Fruit fly (Drosophila melanogaster) whole organism, embryonic: ENCODE data around the gene CG42449.

Experiments used
- Atf6 ChIP-seq: fragments of 200-800 bp; sonication (Bioruptor generic); IDR thresholded peaks from 2 replicates; pipeline ENCODE4 v1.3.6; 2022; ENCODE audit warnings: missing biosample characterization, missing genetic modification characterization
- Awh ChIP-seq: fragments of 200-800 bp; sonication (Bioruptor generic); IDR thresholded peaks from 2 replicates; pipeline ENCODE4, ENCODE4 v1.3.6; 2022; ENCODE audit warnings: missing biosample characterization, missing genetic modification characterization
- Blimp-1 ChIP-seq: fragments of 200-800 bp; sonication (Bioruptor generic); optimal IDR thresholded peaks from 3 replicates; lab custom pipeline; 2018; ENCODE audit warnings: missing biosample characterization, missing genetic modification characterization, mild to moderate bottlenecking, moderate library complexity, missing genetic modification reagents
- CG1024 ChIP-seq: fragments of 200-800 bp; sonication (Bioruptor generic); IDR thresholded peaks from 2 replicates; pipeline ENCODE4 v1.3.6; 2022; ENCODE audit warnings: missing biosample characterization, missing genetic modification characterization
- CG10267 ChIP-seq: fragments of 200-800 bp; sonication (Bioruptor generic); optimal IDR thresholded peaks from 2 replicates; lab custom pipeline; 2018; ENCODE audit warnings: missing biosample characterization, mild to moderate bottlenecking, missing genetic modification characterization, moderate library complexity
- CG11696 ChIP-seq: fragments of 200-800 bp; sonication (Bioruptor generic); IDR thresholded peaks from 2 replicates; pipeline ENCODE4 v1.3.6; 2022; ENCODE audit warnings: missing biosample characterization, missing genetic modification characterization
- CG12299 ChIP-seq: fragments of 200-800 bp; sonication (Bioruptor generic); optimal IDR thresholded peaks from 2 replicates; lab custom pipeline; 2018; ENCODE audit warnings: missing biosample characterization, mild to moderate bottlenecking, missing genetic modification characterization
- CG12659 ChIP-seq: fragments of 200-800 bp; sonication (Bioruptor generic); optimal IDR thresholded peaks from 3 replicates; lab custom pipeline; 2017; ENCODE audit warnings: mild to moderate bottlenecking, missing biosample characterization, missing genetic modification reagents, missing genetic modification characterization
- CG14014 ChIP-seq: fragments of 200-800 bp; sonication (Bioruptor generic); IDR thresholded peaks from 2 replicates; pipeline ENCODE4 v1.3.6; 2022; ENCODE audit warnings: missing biosample characterization, missing genetic modification characterization
- CG14441 ChIP-seq: fragments of 200-800 bp; sonication (Bioruptor generic); IDR thresholded peaks from 2 replicates; pipeline ENCODE4 v1.3.6; 2022; ENCODE audit warnings: missing biosample characterization, missing genetic modification characterization
- CG15269 ChIP-seq: fragments of 200-800 bp; sonication (Bioruptor generic); optimal IDR thresholded peaks from 2 replicates; lab custom pipeline; 2018; ENCODE audit warnings: missing biosample characterization, mild to moderate bottlenecking, missing genetic modification characterization, moderate library complexity
- CG17359 ChIP-seq: fragments of 200-800 bp; sonication (Bioruptor generic); optimal IDR thresholded peaks from 3 replicates; lab custom pipeline; 2018; ENCODE audit warnings: missing biosample characterization, mild to moderate bottlenecking, missing genetic modification characterization, moderate library complexity
- CG17385 ChIP-seq: fragments of 200-800 bp; sonication (Bioruptor generic); optimal IDR thresholded peaks from 3 replicates; lab custom pipeline; 2018; ENCODE audit warnings: missing biosample characterization, mild to moderate bottlenecking, missing genetic modification characterization
- CG18476 ChIP-seq: fragments of 200-800 bp; sonication (Bioruptor generic); optimal IDR thresholded peaks from 2 replicates; lab custom pipeline; 2016; ENCODE audit warnings: missing biosample characterization, mild to moderate bottlenecking, missing genetic modification characterization
- CG43689 ChIP-seq: fragments of 200-800 bp; sonication (Bioruptor generic); IDR thresholded peaks from 2 replicates; pipeline ENCODE4 v1.3.6; 2022; ENCODE audit warnings: missing biosample characterization, missing genetic modification characterization
- CG4404 ChIP-seq: fragments of 200-800 bp; sonication (Bioruptor generic); IDR thresholded peaks from 2 replicates; pipeline ENCODE4 v1.3.6; 2022; ENCODE audit warnings: missing biosample characterization, missing genetic modification characterization
- CG4424 ChIP-seq: fragments of 200-800 bp; sonication (Bioruptor generic); optimal IDR thresholded peaks from 3 replicates; lab custom pipeline; 2016; ENCODE audit warnings: missing biosample characterization, missing genetic modification characterization
- CG4707 ChIP-seq: fragments of 200-800 bp; sonication (Bioruptor generic); optimal IDR thresholded peaks from 2 replicates; lab custom pipeline; 2018; ENCODE audit warnings: missing biosample characterization, mild to moderate bottlenecking, missing genetic modification characterization, moderate library complexity
- CG6683 ChIP-seq: fragments of 200-800 bp; sonication (Bioruptor generic); optimal IDR thresholded peaks from 2 replicates; lab custom pipeline; 2017; ENCODE audit warnings: missing biosample characterization, mild to moderate bottlenecking, missing genetic modification characterization, missing genetic modification reagents
- CG6791 ChIP-seq: fragments of 200-800 bp; sonication (Bioruptor generic); IDR thresholded peaks from 3 replicates; pipeline ENCODE4 v1.3.6; 2022; ENCODE audit warnings: missing biosample characterization, missing genetic modification characterization; ENCODE audit not compliant: partially characterized antibody
- CG6854 ChIP-seq: fragments of 200-800 bp; sonication (Bioruptor generic); optimal IDR thresholded peaks from 3 replicates; lab custom pipeline; 2017; ENCODE audit warnings: missing biosample characterization, mild to moderate bottlenecking, missing genetic modification characterization
- CG7372 ChIP-seq: fragments of 200-800 bp; sonication (Bioruptor generic); IDR thresholded peaks from 2 replicates; pipeline ENCODE4 v1.3.6; 2022; ENCODE audit warnings: missing biosample characterization, missing genetic modification characterization
- CG7987 ChIP-seq: fragments of 200-800 bp; sonication (Bioruptor generic); optimal IDR thresholded peaks from 2 replicates; lab custom pipeline; 2018; ENCODE audit warnings: missing biosample characterization, mild to moderate bottlenecking, missing genetic modification characterization, moderate library complexity
- GATAe ChIP-seq: fragments of 200-800 bp; sonication (Bioruptor generic); conservative IDR thresholded peaks from 2 replicates; pipeline ENCODE4 v1.3.6; 2022; ENCODE audit warnings: missing biosample characterization, missing genetic modification characterization
- HLHmδ ChIP-seq: fragments of 200-800 bp; sonication (Bioruptor generic); optimal IDR thresholded peaks from 2 replicates; lab custom pipeline; 2018; ENCODE audit warnings: missing biosample characterization, mild to moderate bottlenecking, missing genetic modification characterization, moderate library complexity
- Meics ChIP-seq: fragments of 200-800 bp; sonication (Bioruptor generic); optimal IDR thresholded peaks from 2 replicates; lab custom pipeline; 2017; ENCODE audit warnings: missing biosample characterization, mild to moderate bottlenecking, missing genetic modification characterization
- Sin3A ChIP-seq: fragments of >200 bp; optimal IDR thresholded peaks from 2 replicates; lab custom pipeline; 2018
- Trl ChIP-seq, 3 experiments: fragments of >200 bp in 2 of 3; fragments of 200-800 bp in 1 of 3; sonication (Bioruptor generic) in 1 of 3; optimal IDR thresholded peaks; 2 replicates in 1 of 3; 3 replicates in 2 of 3; lab custom pipeline; 2016 to 2017; ENCODE audit warnings: missing biosample characterization in 1 of 3, missing genetic modification characterization in 1 of 3
- ab ChIP-seq: fragments of 200-800 bp; sonication (Bioruptor generic); optimal IDR thresholded peaks from 2 replicates; lab custom pipeline; 2016; ENCODE audit warnings: missing biosample characterization, missing genetic modification characterization
- bbx ChIP-seq: fragments of 200-800 bp; sonication (Bioruptor generic); IDR thresholded peaks from 2 replicates; pipeline ENCODE4 v1.3.6; 2022; ENCODE audit warnings: missing biosample characterization, missing genetic modification characterization; ENCODE audit not compliant: partially characterized antibody
- chm ChIP-seq: fragments of 200-800 bp; sonication (Bioruptor generic); IDR thresholded peaks from 2 replicates; pipeline ENCODE4 v1.3.6; 2022; ENCODE audit warnings: missing biosample characterization, missing genetic modification characterization
- ci ChIP-seq: fragments of 200-800 bp; sonication (Bioruptor generic); IDR thresholded peaks from 3 replicates; pipeline ENCODE4 v1.3.6; 2022; ENCODE audit warnings: missing biosample characterization, missing genetic modification characterization
- ewg ChIP-seq: fragments of 200-800 bp; sonication (Bioruptor generic); optimal IDR thresholded peaks from 3 replicates; lab custom pipeline; 2017; ENCODE audit warnings: mild to moderate bottlenecking, missing biosample characterization, missing genetic modification reagents, missing genetic modification characterization
- exex ChIP-seq: fragments of 200-800 bp; sonication (Bioruptor generic); optimal IDR thresholded peaks from 4 replicates; lab custom pipeline; 2018; ENCODE audit warnings: missing biosample characterization, mild to moderate bottlenecking, missing genetic modification characterization, moderate library complexity
- fd64A ChIP-seq: fragments of 200-800 bp; sonication (Bioruptor generic); optimal IDR thresholded peaks from 3 replicates; lab custom pipeline; 2018; ENCODE audit warnings: missing biosample characterization, mild to moderate bottlenecking, missing genetic modification characterization
- gem ChIP-seq: fragments of 200-800 bp; sonication (Bioruptor generic); optimal IDR thresholded peaks from 2 replicates; lab custom pipeline; 2019; ENCODE audit warnings: missing biosample characterization, mild to moderate bottlenecking, missing genetic modification characterization, moderate library complexity
- insv ChIP-seq, 2 experiments: fragments of 200-800 bp; sonication (Bioruptor generic); optimal IDR thresholded peaks; 3 replicates each; lab custom pipeline; 2016 to 2018; ENCODE audit warnings: missing biosample characterization in 2 of 2, missing genetic modification characterization in 2 of 2
- jigr1 ChIP-seq: fragments of 200-800 bp; sonication (Bioruptor generic); IDR thresholded peaks from 3 replicates; pipeline ENCODE4 v1.3.6; 2022; ENCODE audit warnings: missing biosample characterization, missing genetic modification characterization
- lab ChIP-seq: fragments of 200-800 bp; sonication (Bioruptor generic); optimal IDR thresholded peaks from 3 replicates; lab custom pipeline; 2017; ENCODE audit warnings: missing biosample characterization, missing genetic modification characterization, mild to moderate bottlenecking, moderate library complexity, missing genetic modification reagents
- lov ChIP-seq, 2 experiments: fragments of 200-800 bp in 1 of 2; fragments of >200 bp in 1 of 2; sonication (Bioruptor generic) in 1 of 2; IDR thresholded peaks in 1 of 2; optimal IDR thresholded peaks in 1 of 2; 2 replicates in 1 of 2; 3 replicates in 1 of 2; pipeline versions ENCODE4 v1.3.6 to Lab custom; 2017 to 2022; ENCODE audit warnings: missing biosample characterization in 1 of 2, missing genetic modification characterization in 1 of 2
- nerfin-1 ChIP-seq: fragments of 200-800 bp; sonication (Bioruptor generic); optimal IDR thresholded peaks from 3 replicates; lab custom pipeline; 2019; ENCODE audit warnings: missing biosample characterization, mild to moderate bottlenecking, missing genetic modification characterization, moderate library complexity
- otp ChIP-seq: fragments of 200-800 bp; sonication (Bioruptor generic); IDR thresholded peaks from 3 replicates; pipeline ENCODE4, ENCODE4 v1.3.6; 2022; ENCODE audit warnings: missing biosample characterization, missing genetic modification characterization
- pho ChIP-seq: fragments of 200-800 bp; sonication (Bioruptor generic); optimal IDR thresholded peaks from 2 replicates; lab custom pipeline; 2016; ENCODE audit warnings: missing biosample characterization, missing genetic modification characterization
- pzg ChIP-seq: fragments of 200-800 bp; sonication (Bioruptor generic); optimal IDR thresholded peaks from 3 replicates; lab custom pipeline; 2018; ENCODE audit warnings: missing biosample characterization, mild to moderate bottlenecking, missing genetic modification characterization, moderate library complexity
- run ChIP-seq: fragments of 200-800 bp; sonication (Bioruptor generic); optimal IDR thresholded peaks from 3 replicates; lab custom pipeline; 2018; ENCODE audit warnings: missing biosample characterization, mild to moderate bottlenecking, missing genetic modification characterization
- sd ChIP-seq: fragments of 200-800 bp; sonication (Bioruptor generic); optimal IDR thresholded peaks from 3 replicates; lab custom pipeline; 2018; ENCODE audit warnings: missing biosample characterization, mild to moderate bottlenecking, missing genetic modification characterization, moderate library complexity
- slp2 ChIP-seq: fragments of 200-800 bp; sonication (Bioruptor generic); optimal IDR thresholded peaks from 2 replicates; lab custom pipeline; 2016; ENCODE audit warnings: missing biosample characterization, missing genetic modification characterization
- trem ChIP-seq: fragments of 200-800 bp; optimal IDR thresholded peaks from 3 replicates; lab custom pipeline; 2019; ENCODE audit warnings: missing biosample characterization, mild to moderate bottlenecking, missing genetic modification characterization, moderate library complexity
- unpg ChIP-seq: fragments of 200-800 bp; sonication (Bioruptor generic); optimal IDR thresholded peaks from 3 replicates; lab custom pipeline; 2018; ENCODE audit warnings: missing biosample characterization, mild to moderate bottlenecking, missing genetic modification characterization, moderate library complexity
- vfl ChIP-seq: fragments of 200-800 bp; sonication (Bioruptor generic); optimal IDR thresholded peaks from 2 replicates; lab custom pipeline; 2016; ENCODE audit warnings: missing biosample characterization, missing genetic modification characterization

Gene CG42449

dm6 chrX:5662761-5663160 is 20.3 kb upstream of the CG42449 start, which contains the start of gene OtopLc:
OtopLc (minus strand) TSS chrX:5662861.
- TF ChIP-seq run (no peak), Blimp-1 (GFP tag; lab: Kevin White, UChicago) (no peak), nerfin-1 (tag; lab: Kevin White, UChicago) (peak; percentile 75), pho (GFP tag; lab: Kevin White, UChicago) (no peak), CG6791 (GFP tag; lab: Robert Waterston, UW) (no peak), CG12299 (tag; lab: Kevin White, UChicago) (no peak), Awh (GFP tag; lab: Robert Waterston, UW) (no peak), CG4404 (GFP tag; lab: Robert Waterston, UW) (no peak), gem (no peak), sd (tag; lab: Kevin White, UChicago) (peak; percentile 6), bbx (GFP tag; lab: Robert Waterston, UW) (0 out of 2 replicates have a peak, but pooled peaks have one; percentile 32), ab (GFP tag; lab: Kevin White, UChicago) (no peak), chm (no peak), CG10267 (tag; lab: Kevin White, UChicago) (no peak), insv (GFP tag; optimal IDR thresholded peaks at IDR 0.05; lab: Kevin White, UChicago) (no peak), HLHmδ (GFP tag; lab: Kevin White, UChicago) (no peak), unpg (GFP tag; lab: Kevin White, UChicago) (no peak), trem (tag; lab: Kevin White, UChicago) (no peak), lov (optimal IDR thresholded peaks at IDR 0.05; lab: Kevin White, UChicago) (no peak), lov (GFP tag; IDR thresholded peaks at IDR 0.05; lab: Robert Waterston, UW) (no peak), vfl (no peak), jigr1 (no peak), Trl (optimal IDR thresholded peaks at IDR 0.05; lab: Kevin White, UChicago) (peak; percentile 48 to 72), Trl (GFP tag; optimal IDR thresholded peaks at IDR 0.05; lab: Kevin White, UChicago) (no peak), CG1024 (GFP tag; lab: Robert Waterston, UW) (no peak), CG17385 (GFP tag; lab: Kevin White, UChicago) (peak; percentile 43), pzg (no peak), Sin3A (lab: Kevin White, UChicago) (no peak), CG11696 (GFP tag; lab: Robert Waterston, UW) (no peak), CG7372 (GFP tag; lab: Robert Waterston, UW) (no peak), GATAe (GFP tag; lab: Robert Waterston, UW) (no peak), lab (GFP tag; lab: Kevin White, UChicago) (no peak)

dm6 chrX:5664222-5664621 is 18.8 kb upstream of the CG42449 start:
- TF ChIP-seq CG7987 (GFP tag; lab: Kevin White, UChicago) (peak; percentile 48), CG14014 (peak; percentile 10; the same call in 1 of the 2 replicates), CG6854 (GFP tag; lab: Kevin White, UChicago) (peak; percentile 56), ci (GFP tag; lab: Robert Waterston, UW) (peak; percentile 74; the same call in 2 of the 3 replicates), CG12659 (GFP tag; lab: Kevin White, UChicago) (no peak), fd64A (peak; percentile 1), CG17359 (tag; lab: Kevin White, UChicago) (peak; percentile 9), CG6683 (GFP tag; lab: Kevin White, UChicago) (peak; percentile 39), CG18476 (GFP tag; lab: Kevin White, UChicago) (no peak), CG4424 (GFP tag; lab: Kevin White, UChicago) (no peak), slp2 (no peak), Atf6 (GFP tag; lab: Robert Waterston, UW) (0 out of 2 replicates have a peak, but pooled peaks have one; percentile 36), CG4707 (GFP tag; lab: Kevin White, UChicago) (peak; percentile 10), exex (no peak), CG14441 (no peak), CG15269 (tag; lab: Kevin White, UChicago) (peak; percentile 32), Meics (GFP tag; lab: Kevin White, UChicago) (peak; percentile 44), ewg (GFP tag; lab: Kevin White, UChicago) (peak; percentile 42), chm (peak; percentile 56; the same call in 1 of the 2 replicates), otp (0 out of 3 replicates have a peak, but pooled peaks have one; percentile 27), CG43689 (no peak)
